Fruit fly (Drosophila melanogaster) whole organism, embryonic: ENCODE results near the gene Cp7Fa.

ENCODE experiments used
- Abd-B ChIP-seq: fragments of 200-800 bp; sonication (Bioruptor generic); optimal IDR thresholded peaks from 2 replicates; lab custom pipeline; 2018; ENCODE audit warnings: missing biosample characterization, mild to moderate bottlenecking, missing genetic modification characterization, moderate library complexity
- Bdp1 ChIP-seq: fragments of 200-800 bp; sonication (Bioruptor generic); optimal IDR thresholded peaks from 3 replicates; lab custom pipeline; 2016; ENCODE audit warnings: missing biosample characterization, missing genetic modification characterization
- CG1024 ChIP-seq: fragments of 200-800 bp; sonication (Bioruptor generic); IDR thresholded peaks from 2 replicates; pipeline ENCODE4 v1.3.6; 2022; ENCODE audit warnings: missing biosample characterization, missing genetic modification characterization
- CG10321 ChIP-seq: fragments of 200-800 bp; sonication (Bioruptor generic); IDR thresholded peaks from 2 replicates; pipeline ENCODE4 v1.3.6; 2022; ENCODE audit warnings: missing biosample characterization, missing genetic modification characterization
- CG10366 ChIP-seq: fragments of 200-800 bp; sonication (Bioruptor generic); IDR thresholded peaks from 2 replicates; pipeline ENCODE4 v1.3.6; 2022; ENCODE audit warnings: missing biosample characterization, missing genetic modification characterization
- CG10462 ChIP-seq: fragments of 200-800 bp; sonication (Bioruptor generic); optimal IDR thresholded peaks from 2 replicates; lab custom pipeline; 2016; ENCODE audit warnings: missing biosample characterization, missing genetic modification characterization
- CG10543 ChIP-seq: fragments of 200-800 bp; sonication (Bioruptor generic); optimal IDR thresholded peaks from 3 replicates; lab custom pipeline; 2017; ENCODE audit warnings: missing biosample characterization, mild to moderate bottlenecking, missing genetic modification characterization, moderate library complexity
- CG12299 ChIP-seq: fragments of 200-800 bp; sonication (Bioruptor generic); optimal IDR thresholded peaks from 2 replicates; lab custom pipeline; 2018; ENCODE audit warnings: missing biosample characterization, mild to moderate bottlenecking, missing genetic modification characterization
- CG13624 ChIP-seq: fragments of 200-800 bp; sonication (Bioruptor generic); optimal IDR thresholded peaks from 2 replicates; lab custom pipeline; 2016; ENCODE audit warnings: missing biosample characterization, missing genetic modification characterization
- CG16815 ChIP-seq: fragments of 200-800 bp; sonication (Bioruptor generic); optimal IDR thresholded peaks from 3 replicates; lab custom pipeline; 2017; ENCODE audit warnings: missing biosample characterization, mild to moderate bottlenecking, missing genetic modification characterization
- CG17612 ChIP-seq: fragments of 200-800 bp; sonication (Bioruptor generic); IDR thresholded peaks from 2 replicates; pipeline ENCODE4 v1.3.6; 2022; ENCODE audit warnings: missing biosample characterization, missing genetic modification characterization
- CG18011 ChIP-seq: fragments of 200-800 bp; sonication (Bioruptor generic); optimal IDR thresholded peaks from 2 replicates; lab custom pipeline; 2017; ENCODE audit warnings: missing biosample characterization, missing genetic modification characterization, mild to moderate bottlenecking, moderate library complexity, missing genotype
- CG2678 ChIP-seq: fragments of 200-800 bp; sonication (Bioruptor generic); optimal IDR thresholded peaks from 3 replicates; lab custom pipeline; 2019; ENCODE audit warnings: missing biosample characterization, mild to moderate bottlenecking, missing genetic modification characterization, moderate library complexity
- CG2889 ChIP-seq: fragments of 200-800 bp; sonication (Bioruptor generic); IDR thresholded peaks from 3 replicates; pipeline ENCODE4 v1.3.6; 2022; ENCODE audit warnings: missing biosample characterization, missing genetic modification characterization
- CG32767 ChIP-seq: fragments of 200-800 bp; sonication (Bioruptor generic); IDR thresholded peaks from 2 replicates; pipeline ENCODE4 v1.3.6; 2022; ENCODE audit warnings: missing biosample characterization, missing genetic modification characterization
- CG3995 ChIP-seq: fragments of 200-800 bp; sonication (Bioruptor generic); optimal IDR thresholded peaks from 3 replicates; lab custom pipeline; 2016; ENCODE audit warnings: missing biosample characterization, missing genetic modification characterization
- CG42726 ChIP-seq: fragments of 200-800 bp; sonication (Bioruptor generic); IDR thresholded peaks from 2 replicates; pipeline ENCODE4 v1.3.6; 2022; ENCODE audit warnings: missing biosample characterization, missing genetic modification characterization; ENCODE audit not compliant: partially characterized antibody
- CG43689 ChIP-seq: fragments of 200-800 bp; sonication (Bioruptor generic); IDR thresholded peaks from 2 replicates; pipeline ENCODE4 v1.3.6; 2022; ENCODE audit warnings: missing biosample characterization, missing genetic modification characterization
- CG4854 ChIP-seq: fragments of 200-800 bp; sonication (Bioruptor generic); optimal IDR thresholded peaks from 2 replicates; lab custom pipeline; 2016; ENCODE audit warnings: missing biosample characterization, missing genetic modification characterization, inconsistent platforms
- CG6254 ChIP-seq: fragments of 200-800 bp; sonication (Bioruptor generic); optimal IDR thresholded peaks from 3 replicates; lab custom pipeline; 2017; ENCODE audit warnings: mild to moderate bottlenecking, missing biosample characterization, missing genetic modification reagents, missing genetic modification characterization
- CG6791 ChIP-seq: fragments of 200-800 bp; sonication (Bioruptor generic); IDR thresholded peaks from 3 replicates; pipeline ENCODE4 v1.3.6; 2022; ENCODE audit warnings: missing biosample characterization, missing genetic modification characterization; ENCODE audit not compliant: partially characterized antibody
- CG7271 ChIP-seq: fragments of 200-800 bp; sonication (Bioruptor generic); optimal IDR thresholded peaks from 2 replicates; lab custom pipeline; 2018; ENCODE audit warnings: missing biosample characterization, mild to moderate bottlenecking, missing genetic modification characterization, moderate library complexity
- CG7357 ChIP-seq: fragments of 200-800 bp; sonication (Bioruptor generic); IDR thresholded peaks from 3 replicates; pipeline ENCODE4 v1.3.6; 2022; ENCODE audit warnings: missing biosample characterization, missing genetic modification characterization
- CG8281 ChIP-seq: fragments of 200-800 bp; sonication (Bioruptor generic); optimal IDR thresholded peaks from 2 replicates; lab custom pipeline; 2018; ENCODE audit warnings: missing biosample characterization, mild to moderate bottlenecking, missing genetic modification characterization, moderate library complexity
- CG9727 ChIP-seq: fragments of 200-800 bp; sonication (Bioruptor generic); optimal IDR thresholded peaks from 3 replicates; lab custom pipeline; 2017; ENCODE audit warnings: missing biosample characterization, mild to moderate bottlenecking, missing genetic modification characterization
- D19A ChIP-seq: fragments of 200-800 bp; optimal IDR thresholded peaks from 3 replicates; lab custom pipeline; 2019; ENCODE audit warnings: missing biosample characterization, mild to moderate bottlenecking, missing genetic modification characterization, moderate library complexity
- Dad ChIP-seq: fragments of 200-800 bp; sonication (Bioruptor generic); optimal IDR thresholded peaks from 3 replicates; lab custom pipeline; 2016; ENCODE audit warnings: missing biosample characterization, missing genetic modification characterization
- Doc3 ChIP-seq: fragments of 200-800 bp; sonication (Bioruptor generic); IDR thresholded peaks from 3 replicates; pipeline ENCODE4 v1.3.6; 2022; ENCODE audit warnings: missing biosample characterization, missing genetic modification characterization; ENCODE audit not compliant: partially characterized antibody
- Drgx ChIP-seq: fragments of 200-800 bp; sonication (Bioruptor generic); IDR thresholded peaks from 2 replicates; pipeline ENCODE4 v1.3.6; 2022; ENCODE audit warnings: missing biosample characterization, missing genetic modification characterization
- Lpt ChIP-seq: fragments of >200 bp; optimal IDR thresholded peaks from 2 replicates; lab custom pipeline; 2018; ENCODE audit warnings: missing biosample characterization, missing genetic modification characterization
- Meics ChIP-seq: fragments of 200-800 bp; sonication (Bioruptor generic); optimal IDR thresholded peaks from 2 replicates; lab custom pipeline; 2017; ENCODE audit warnings: missing biosample characterization, mild to moderate bottlenecking, missing genetic modification characterization
- NC2β ChIP-seq: fragments of 200-800 bp; sonication (Bioruptor generic); optimal IDR thresholded peaks from 2 replicates; lab custom pipeline; 2016; ENCODE audit warnings: missing biosample characterization, missing genetic modification characterization
- Nf-YA ChIP-seq: fragments of 200-800 bp; sonication (Bioruptor generic); IDR thresholded peaks from 2 replicates; pipeline ENCODE4 v1.3.6; 2022; ENCODE audit warnings: missing biosample characterization, missing genetic modification characterization
- Rfx ChIP-seq: fragments of 200-800 bp; sonication (Bioruptor generic); IDR thresholded peaks from 2 replicates; pipeline ENCODE4 v1.3.6; 2022; ENCODE audit warnings: missing biosample characterization, missing genetic modification characterization
- Sry-β ChIP-seq: fragments of 200-800 bp; sonication (Bioruptor generic); optimal IDR thresholded peaks from 2 replicates; lab custom pipeline; 2018; ENCODE audit warnings: missing biosample characterization, mild to moderate bottlenecking, missing genetic modification characterization, moderate library complexity
- Usf ChIP-seq: fragments of 200-800 bp; sonication (Bioruptor generic); optimal IDR thresholded peaks from 2 replicates; lab custom pipeline; 2017; ENCODE audit warnings: missing genotype, missing biosample characterization, missing genetic modification characterization
- bsh ChIP-seq, 2 experiments: fragments of 200-800 bp; sonication (Bioruptor generic); optimal IDR thresholded peaks; 2 replicates each; lab custom pipeline; 2017 to 2018; ENCODE audit warnings: mild to moderate bottlenecking in 2 of 2, missing biosample characterization in 2 of 2, missing genetic modification characterization in 2 of 2, moderate library complexity in 1 of 2
- chm ChIP-seq: fragments of 200-800 bp; sonication (Bioruptor generic); IDR thresholded peaks from 2 replicates; pipeline ENCODE4 v1.3.6; 2022; ENCODE audit warnings: missing biosample characterization, missing genetic modification characterization
- dmrt11E ChIP-seq: fragments of 200-800 bp; sonication (Bioruptor generic); optimal IDR thresholded peaks from 3 replicates; lab custom pipeline; 2018; ENCODE audit warnings: missing biosample characterization, mild to moderate bottlenecking, missing genetic modification characterization, moderate library complexity
- ind ChIP-seq: fragments of 200-800 bp; sonication (Bioruptor generic); optimal IDR thresholded peaks from 3 replicates; lab custom pipeline; 2016; ENCODE audit warnings: missing biosample characterization, missing genetic modification characterization
- inv ChIP-seq: fragments of 200-800 bp; sonication (Bioruptor generic); IDR thresholded peaks from 2 replicates; pipeline ENCODE4 v1.3.6; 2022; ENCODE audit warnings: missing biosample characterization, missing genetic modification characterization; ENCODE audit not compliant: partially characterized antibody
- luna ChIP-seq: fragments of 200-800 bp; sonication (Bioruptor generic); optimal IDR thresholded peaks from 2 replicates; lab custom pipeline; 2016; ENCODE audit warnings: missing biosample characterization, missing genetic modification characterization
- pfk ChIP-seq: fragments of 200-800 bp; sonication (Bioruptor generic); optimal IDR thresholded peaks from 2 replicates; lab custom pipeline; 2018; ENCODE audit warnings: missing biosample characterization, mild to moderate bottlenecking, missing genetic modification characterization, moderate library complexity
- row ChIP-seq: fragments of 200-800 bp; sonication (Bioruptor generic); IDR thresholded peaks from 3 replicates; pipeline ENCODE4 v1.3.6; 2022; ENCODE audit warnings: missing biosample characterization, missing genetic modification characterization
- scrt ChIP-seq: fragments of 200-800 bp; sonication (Bioruptor generic); optimal IDR thresholded peaks from 2 replicates; lab custom pipeline; 2018; ENCODE audit warnings: missing biosample characterization, mild to moderate bottlenecking, missing genetic modification characterization, moderate library complexity
- seq ChIP-seq: fragments of 200-800 bp; sonication (Bioruptor generic); IDR thresholded peaks from 2 replicates; pipeline ENCODE4 v1.3.6; 2022; ENCODE audit warnings: missing biosample characterization, missing genetic modification characterization
- so ChIP-seq: fragments of 200-800 bp; sonication (Bioruptor generic); IDR thresholded peaks from 3 replicates; pipeline ENCODE4 v1.3.6; 2022; ENCODE audit warnings: missing biosample characterization, missing genetic modification characterization
- sob ChIP-seq: fragments of 200-800 bp; sonication (Bioruptor generic); IDR thresholded peaks from 2 replicates; pipeline ENCODE4 v1.3.6; 2022; ENCODE audit warnings: missing biosample characterization, missing genetic modification characterization
- twi ChIP-seq: fragments of 200-800 bp; optimal IDR thresholded peaks from 2 replicates; lab custom pipeline; 2019; ENCODE audit warnings: missing biosample characterization, mild to moderate bottlenecking, missing genetic modification characterization, moderate library complexity
- usp ChIP-seq: fragments of >200 bp; optimal IDR thresholded peaks from 2 replicates; lab custom pipeline; 2017; ENCODE audit warnings: missing biosample characterization, missing genetic modification characterization

Cp7Fa gene

dm6 chrX:8464378-8465036 lies 6.2 kb upstream of the Cp7Fa start, which contains the start of gene Sptr (continued):
- peak; percentile 96 for TF ChIP-seq Rfx (GFP tag; lab: Robert Waterston, UW)
- TF ChIP-seq scrt (GFP tag; lab: Kevin White, UChicago), result peak; percentile 89
- peak; percentile 93 for TF ChIP-seq seq (GFP tag; lab: Robert Waterston, UW)
- peak; percentile 91 for TF ChIP-seq CG10543 (GFP tag; lab: Kevin White, UChicago)
- peak; percentile 44; the same call in 1 of the 2 replicates for TF ChIP-seq CG43689 (GFP tag; lab: Robert Waterston, UW)
- peak; percentile 79 for TF ChIP-seq D19A
- peak; percentile 72 to 79 for TF ChIP-seq bsh (GFP tag; optimal IDR thresholded peaks at IDR 0.05; lab: Kevin White, UChicago)
- peak; percentile 87 for TF ChIP-seq CG10366 (GFP tag; lab: Robert Waterston, UW)
- TF ChIP-seq Bdp1 (GFP tag; lab: Kevin White, UChicago), result peak; percentile 55
- peak; percentile 92 for TF ChIP-seq CG18011 (GFP tag; lab: Kevin White, UChicago)
- TF ChIP-seq pfk (GFP tag; lab: Kevin White, UChicago), result no peak
- TF ChIP-seq luna, result peak; percentile 65
- peak; percentile 91 for TF ChIP-seq so (GFP tag; lab: Robert Waterston, UW)
- peak; percentile 75 for TF ChIP-seq CG2889 (GFP tag; lab: Robert Waterston, UW)
- peak; percentile 73 for TF ChIP-seq CG7357 (GFP tag; lab: Robert Waterston, UW)
- peak; percentile 42 for TF ChIP-seq CG16815 (GFP tag; lab: Kevin White, UChicago)
- TF ChIP-seq Nf-YA, result peak; percentile 77
- peak; percentile 72 for TF ChIP-seq Abd-B (GFP tag; lab: Kevin White, UChicago)
- TF ChIP-seq CG4854 (GFP tag; lab: Kevin White, UChicago), result peak; percentile 72
- no peak for TF ChIP-seq CG42726 (GFP tag; lab: Robert Waterston, UW)
- TF ChIP-seq Sry-β (GFP tag; lab: Kevin White, UChicago), result no peak
- no peak for TF ChIP-seq CG6791
- peak; percentile 86 for TF ChIP-seq CG9727 (GFP tag; lab: Kevin White, UChicago)
- peak; percentile 73 for TF ChIP-seq CG32767 (GFP tag; lab: Robert Waterston, UW)
- TF ChIP-seq NC2β (GFP tag; lab: Kevin White, UChicago), result peak; percentile 17
- TF ChIP-seq Dad, result peak; percentile 66
- peak; percentile 90 for TF ChIP-seq CG12299 (tag; lab: Kevin White, UChicago)
- peak; percentile 54 for TF ChIP-seq CG8281 (tag; lab: Kevin White, UChicago)
- TF ChIP-seq ind (GFP tag; lab: Kevin White, UChicago), result peak; percentile 86
- peak; percentile 94 for TF ChIP-seq CG2678 (tag; lab: Kevin White, UChicago)
- peak; percentile 94 for TF ChIP-seq sob (GFP tag; lab: Robert Waterston, UW)
- peak; percentile 32 for TF ChIP-seq twi (tag; lab: Kevin White, UChicago)
- peak; percentile 69 for TF ChIP-seq Usf (GFP tag; lab: Kevin White, UChicago)
- TF ChIP-seq Meics (GFP tag; lab: Kevin White, UChicago), result peak; percentile 94
- TF ChIP-seq CG6254 (GFP tag; lab: Kevin White, UChicago), result peak; percentile 49
- TF ChIP-seq CG13624 (GFP tag; lab: Kevin White, UChicago), result peak; percentile 84
- TF ChIP-seq CG7271, result no peak
- no peak for TF ChIP-seq Doc3
- TF ChIP-seq CG10321, result peak; percentile 64; the same call in 1 of the 2 replicates
- TF ChIP-seq dmrt11E (tag; lab: Kevin White, UChicago), result no peak
- TF ChIP-seq inv (GFP tag; lab: Robert Waterston, UW), result no peak
- TF ChIP-seq usp (GFP tag; lab: Kevin White, UChicago), result no peak
- peak; percentile 81 for TF ChIP-seq CG17612 (GFP tag; lab: Robert Waterston, UW)
- peak; percentile 95 for TF ChIP-seq Drgx (GFP tag; lab: Robert Waterston, UW)
- TF ChIP-seq chm, result peak; percentile 74; the same call in 1 of the 2 replicates
- TF ChIP-seq CG1024, result peak; percentile 69
- TF ChIP-seq CG10462 (GFP tag; lab: Kevin White, UChicago), result peak; percentile 58
- TF ChIP-seq Lpt (GFP tag; lab: Kevin White, UChicago), result no peak
- TF ChIP-seq row (GFP tag; lab: Robert Waterston, UW), result peak; percentile 95
- TF ChIP-seq CG3995 (GFP tag; lab: Kevin White, UChicago), result peak; percentile 62
